Worm (Caenorhabditis elegans) whole organism, L4 larva: ENCODE data around the gene gcst-1.

Experiments used
- D1046.2 ChIP-seq: fragments of 200-800 bp; sonication (Bioruptor generic); IDR thresholded peaks from 2 replicates; pipeline ENCODE4 v1.3.6; 2022; ENCODE audit warnings: missing genetic modification characterization, missing compliant biosample characterization
- F26F4.8 ChIP-seq: fragments of 200-800 bp; sonication (Bioruptor generic); conservative IDR thresholded peaks from 2 replicates; pipeline ENCODE4 v1.3.6; 2022; ENCODE audit warnings: missing genetic modification characterization, missing compliant biosample characterization
- T20F7.1 ChIP-seq: fragments of 200-800 bp; sonication (Bioruptor generic); optimal IDR thresholded peaks from 2 replicates; lab custom pipeline; 2018; ENCODE audit warnings: mild to moderate bottlenecking, missing genetic modification characterization, missing compliant biosample characterization
- T26A8.4 ChIP-seq: fragments of 200-800 bp; sonication (Bioruptor generic); IDR thresholded peaks from 2 replicates; pipeline ENCODE4 v1.3.6; 2022; ENCODE audit warnings: missing genetic modification characterization, missing compliant biosample characterization
- Y105C5A.15 ChIP-seq: fragments of 200-800 bp; sonication (Bioruptor generic); IDR thresholded peaks from 2 replicates; pipeline ENCODE4 v1.3.6; 2022; ENCODE audit warnings: missing genetic modification characterization, missing compliant biosample characterization
- Y75B8A.6 ChIP-seq: fragments of 200-800 bp; sonication (Bioruptor generic); IDR thresholded peaks from 2 replicates; pipeline ENCODE4 v1.3.6; 2022; ENCODE audit warnings: missing genetic modification reagents, missing genetic modification characterization, missing compliant biosample characterization
- ZK337.2 ChIP-seq: fragments of 200-800 bp; sonication (Bioruptor generic); IDR thresholded peaks from 2 replicates; pipeline ENCODE4 v1.3.6; 2022; ENCODE audit warnings: missing genetic modification reagents, missing genetic modification characterization, missing compliant biosample characterization
- aha-1 ChIP-seq: fragments of 150-350 bp; peaks from one replicate; lab custom pipeline; 2014; ENCODE audit warnings: missing biosample characterization, missing genetic modification characterization
- aly-2 ChIP-seq: sonication (generic microtip); optimal IDR thresholded peaks from 2 replicates; lab custom pipeline; 2018; ENCODE audit warnings: missing biosample characterization, missing genetic modification characterization
- ama-1 ChIP-seq: fragments of 150-350 bp; optimal IDR thresholded peaks from 2 replicates; lab custom pipeline; 2014; ENCODE audit warnings: inconsistent platforms, mixed read lengths
- arid-1 ChIP-seq: fragments of 200-800 bp; sonication (Bioruptor generic); conservative IDR thresholded peaks from 2 replicates; pipeline ENCODE4 v1.3.6; 2022; ENCODE audit warnings: missing genetic modification reagents, missing genetic modification characterization, missing compliant biosample characterization
- attf-4 ChIP-seq: sonication (generic microtip); optimal IDR thresholded peaks from 3 replicates; lab custom pipeline; 2017; ENCODE audit warnings: missing biosample characterization, missing genetic modification characterization
- ceh-20 ChIP-seq: fragments of 200-800 bp; sonication (Bioruptor generic); IDR thresholded peaks from 2 replicates; pipeline ENCODE4 v1.3.6; 2022; ENCODE audit warnings: missing genetic modification reagents, missing genetic modification characterization, missing compliant biosample characterization
- ceh-82 ChIP-seq: sonication (generic microtip); optimal IDR thresholded peaks from 2 replicates; lab custom pipeline; 2017; ENCODE audit warnings: missing biosample characterization, missing genetic modification characterization
- ces-1 ChIP-seq: fragments of 150-350 bp; sonication (generic microtip); optimal IDR thresholded peaks from 4 replicates; lab custom pipeline; 2014; ENCODE audit warnings: missing biosample characterization, missing genetic modification reagents, missing genetic modification characterization
- cey-2 ChIP-seq: sonication (generic microtip); optimal IDR thresholded peaks from 3 replicates; lab custom pipeline; 2017; ENCODE audit warnings: missing genetic modification characterization, mild to moderate bottlenecking, missing compliant biosample characterization, antibody characterized with exemption, borderline replicate concordance; ENCODE audit not compliant: insufficient read depth
- daf-16 ChIP-seq, 3 experiments: sonication (generic microtip); optimal IDR thresholded peaks; 2 replicates each; lab custom pipeline; 2016 to 2017; ENCODE audit warnings: missing genetic modification characterization in 3 of 3, missing genetic modification reagents in 3 of 3, mild to moderate bottlenecking in 2 of 3, missing compliant biosample characterization in 2 of 3, missing biosample characterization in 1 of 3, moderate library complexity in 1 of 3
- daf-19 ChIP-seq: fragments of 200-800 bp; sonication (Bioruptor generic); conservative IDR thresholded peaks from 2 replicates; pipeline ENCODE4 v1.3.6; 2022; ENCODE audit warnings: missing genetic modification characterization, missing compliant biosample characterization
- dmd-9 ChIP-seq: fragments of 200-800 bp; sonication (Bioruptor generic); IDR thresholded peaks from 2 replicates; pipeline ENCODE4 v1.3.6; 2022; ENCODE audit warnings: missing genetic modification reagents, missing genetic modification characterization, missing compliant biosample characterization
- dve-1 ChIP-seq: sonication (generic microtip); optimal IDR thresholded peaks from 2 replicates; lab custom pipeline; 2017; ENCODE audit warnings: antibody characterized with exemption, mild to moderate bottlenecking, missing genetic modification characterization, missing compliant biosample characterization; ENCODE audit not compliant: insufficient read depth
- hlh-30 ChIP-seq: sonication (generic microtip); optimal IDR thresholded peaks from 2 replicates; lab custom pipeline; 2017; ENCODE audit warnings: antibody characterized with exemption, mild to moderate bottlenecking, missing genetic modification characterization, missing compliant biosample characterization; ENCODE audit not compliant: insufficient read depth
- hmg-1.1 ChIP-seq: fragments of 200-800 bp; sonication (Bioruptor generic); IDR thresholded peaks from 2 replicates; pipeline ENCODE4 v1.3.6; 2022; ENCODE audit warnings: missing genetic modification reagents, missing genetic modification characterization, missing compliant biosample characterization
- jun-1 ChIP-seq: fragments of 150-350 bp; optimal IDR thresholded peaks from 2 replicates; lab custom pipeline; 2014; ENCODE audit warnings: missing biosample characterization, missing genetic modification reagents, missing genetic modification characterization
- lim-7 ChIP-seq: fragments of 200-800 bp; sonication (Bioruptor generic); IDR thresholded peaks from 2 replicates; pipeline ENCODE4 v1.3.6; 2022; ENCODE audit warnings: missing genetic modification characterization, missing compliant biosample characterization
- lin-1 ChIP-seq: fragments of 200-800 bp; sonication (Bioruptor generic); IDR thresholded peaks from 2 replicates; pipeline ENCODE4 v1.3.6; 2022; ENCODE audit warnings: missing genetic modification reagents, missing genetic modification characterization, missing compliant biosample characterization
- lin-13 ChIP-seq: fragments of 150-350 bp; optimal IDR thresholded peaks from 2 replicates; lab custom pipeline; 2014; ENCODE audit warnings: missing biosample characterization, missing genetic modification reagents, missing genetic modification characterization
- lin-38 ChIP-seq: fragments of 200-800 bp; sonication (Bioruptor generic); IDR thresholded peaks from 2 replicates; pipeline ENCODE4 v1.3.6; 2022; ENCODE audit warnings: missing genetic modification reagents, missing genetic modification characterization, missing compliant biosample characterization
- lsy-2 ChIP-seq, 2 experiments: fragments of 150-350 bp in 1 of 2; sonication (generic microtip) in 1 of 2; optimal IDR thresholded peaks; 2 replicates each; lab custom pipeline; 2014 to 2017; ENCODE audit warnings: missing biosample characterization in 2 of 2, missing genetic modification characterization in 2 of 2
- mes-2 ChIP-seq: sonication (generic microtip); optimal IDR thresholded peaks from 2 replicates; lab custom pipeline; 2016; ENCODE audit warnings: missing genotype, mild to moderate bottlenecking, missing genetic modification characterization, missing compliant biosample characterization; ENCODE audit not compliant: poor library complexity, severe bottlenecking
- mxl-2 ChIP-seq: fragments of 200-800 bp; sonication (Bioruptor generic); conservative IDR thresholded peaks from 2 replicates; pipeline ENCODE4 v1.3.6; 2022; ENCODE audit warnings: missing genetic modification reagents, missing genetic modification characterization, missing compliant biosample characterization
- mxl-3 ChIP-seq: fragments of 200-800 bp; sonication (Bioruptor generic); optimal IDR thresholded peaks from 2 replicates; lab custom pipeline; 2018; ENCODE audit warnings: mild to moderate bottlenecking, missing genetic modification characterization, missing compliant biosample characterization
- nhr-102 ChIP-seq: sonication (generic microtip); optimal IDR thresholded peaks from 2 replicates; lab custom pipeline; 2016; ENCODE audit warnings: mild to moderate bottlenecking, missing genetic modification characterization, moderate library complexity, missing compliant biosample characterization
- nhr-11 ChIP-seq: fragments of 150-350 bp; optimal IDR thresholded peaks from 2 replicates; lab custom pipeline; 2014; ENCODE audit warnings: missing biosample characterization, missing genetic modification characterization
- nhr-111 ChIP-seq: fragments of 200-800 bp; sonication (Bioruptor generic); optimal IDR thresholded peaks from 2 replicates; lab custom pipeline; 2018; ENCODE audit warnings: mild to moderate bottlenecking, missing genetic modification characterization, missing compliant biosample characterization
- nhr-28 ChIP-seq: fragments of 150-350 bp; optimal IDR thresholded peaks from 2 replicates; lab custom pipeline; 2014; ENCODE audit warnings: missing biosample characterization, missing genetic modification characterization
- nhr-41 ChIP-seq: fragments of 200-800 bp; sonication (Bioruptor generic); IDR thresholded peaks from 2 replicates; pipeline ENCODE4 v1.3.6; 2022; ENCODE audit warnings: missing genetic modification reagents, missing genetic modification characterization, missing compliant biosample characterization
- nhr-42 ChIP-seq: fragments of 200-800 bp; sonication (Bioruptor generic); IDR thresholded peaks from 2 replicates; pipeline ENCODE4 v1.3.6; 2022; ENCODE audit warnings: missing genetic modification characterization, missing compliant biosample characterization
- saeg-2 ChIP-seq: fragments of 200-800 bp; sonication (Bioruptor generic); IDR thresholded peaks from 2 replicates; pipeline ENCODE4 v1.3.6; 2022; ENCODE audit warnings: missing genetic modification reagents, missing genetic modification characterization, missing compliant biosample characterization
- skn-1 ChIP-seq: fragments of 150-350 bp; optimal IDR thresholded peaks from 2 replicates; lab custom pipeline; 2014; ENCODE audit warnings: missing biosample characterization, missing genetic modification characterization
- snpc-1.2 ChIP-seq: fragments of 200-800 bp; sonication (Bioruptor generic); IDR thresholded peaks from 2 replicates; pipeline ENCODE4 v1.3.6; 2022; ENCODE audit warnings: missing genetic modification reagents, missing genetic modification characterization, missing compliant biosample characterization
- spr-1 ChIP-seq: sonication (generic microtip); optimal IDR thresholded peaks from 2 replicates; lab custom pipeline; 2016; ENCODE audit warnings: mild to moderate bottlenecking, missing genetic modification characterization, missing compliant biosample characterization
- spr-3 ChIP-seq: fragments of 200-800 bp; sonication (Bioruptor generic); optimal IDR thresholded peaks from 2 replicates; lab custom pipeline; 2018; ENCODE audit warnings: mild to moderate bottlenecking, missing genetic modification characterization, missing compliant biosample characterization
- tag-97 ChIP-seq: fragments of 200-800 bp; sonication (Bioruptor generic); IDR thresholded peaks from 2 replicates; pipeline ENCODE4 v1.3.6; 2022; ENCODE audit warnings: missing genetic modification characterization, missing compliant biosample characterization
- unc-130 ChIP-seq: sonication (generic microtip); optimal IDR thresholded peaks from 2 replicates; lab custom pipeline; 2016; ENCODE audit warnings: missing genetic modification reagents, missing genetic modification characterization, missing compliant biosample characterization
- unc-39 ChIP-seq: sonication (generic microtip); optimal IDR thresholded peaks from 2 replicates; lab custom pipeline; 2017; ENCODE audit warnings: missing biosample characterization, missing genetic modification characterization
- unc-62 ChIP-seq, 3 experiments: fragments of 150-350 bp in 1 of 3; sonication (generic microtip); optimal IDR thresholded peaks in 2 of 3; peaks in 1 of 3; 1 replicate in 1 of 3; 2 replicates in 2 of 3; lab custom pipeline; 2014 to 2017; ENCODE audit warnings: missing biosample characterization in 3 of 3, missing genetic modification characterization in 3 of 3, missing genetic modification reagents in 3 of 3, missing genotype in 1 of 3
- zag-1 ChIP-seq: fragments of 150-350 bp; optimal IDR thresholded peaks from 2 replicates; lab custom pipeline; 2014; ENCODE audit warnings: missing biosample characterization, missing genetic modification characterization
- zfp-3 ChIP-seq: fragments of 200-800 bp; sonication (Bioruptor generic); conservative IDR thresholded peaks from 2 replicates; pipeline ENCODE4 v1.3.6; 2022; ENCODE audit warnings: missing genetic modification reagents, missing genetic modification characterization, missing compliant biosample characterization
- zip-2 ChIP-seq: fragments of 150-350 bp; optimal IDR thresholded peaks from 2 replicates; lab custom pipeline; 2014; ENCODE audit warnings: missing biosample characterization, missing genetic modification characterization

Gene gcst-1

ce11 chrV:5667337-5667736, 45.4 kb upstream of the gcst-1 start (continued):
- no peak for TF ChIP-seq mxl-3
- 0 out of 2 replicates have a peak, but pooled peaks have one; percentile 43 for TF ChIP-seq ZK337.2 (GFP tag; lab: Robert Waterston, UW)
- peak; percentile 95 for TF ChIP-seq arid-1 (GFP tag; lab: Robert Waterston, UW)
- TF ChIP-seq hmg-1.1 (GFP tag; lab: Robert Waterston, UW): 0 out of 2 replicates have a peak, but pooled peaks have one; percentile 32
- TF ChIP-seq ces-1: no peak
- no peak for TF ChIP-seq dmd-9 (GFP tag; lab: Robert Waterston, UW)
- TF ChIP-seq unc-39 (tag; lab: Kevin White, UChicago): no peak
- TF ChIP-seq mes-2 (tag; lab: Kevin White, UChicago): peak; percentile 70
- peak; percentile 47; the same call in 1 of the 2 replicates for TF ChIP-seq saeg-2 (GFP tag; lab: Robert Waterston, UW)
- no peak for TF ChIP-seq aly-2 (tag; lab: Kevin White, UChicago)
- TF ChIP-seq D1046.2 (GFP tag; lab: Robert Waterston, UW): peak; percentile 92
- peak; percentile 85 for TF ChIP-seq lin-38 (GFP tag; lab: Robert Waterston, UW)
- TF ChIP-seq attf-4: no peak
- no peak for TF ChIP-seq dve-1 (tag; lab: Kevin White, UChicago)
- TF ChIP-seq zip-2 (tag; lab: Kevin White, UChicago): no peak
- peak; percentile 90 for TF ChIP-seq T26A8.4 (GFP tag; lab: Robert Waterston, UW)
- peak; percentile 70 for TF ChIP-seq nhr-42 (GFP tag; lab: Robert Waterston, UW)
- no peak for TF ChIP-seq nhr-28 (tag; lab: Kevin White, UChicago)
- no peak for TF ChIP-seq zag-1 (tag; lab: Kevin White, UChicago)
- peak; percentile 73 for TF ChIP-seq spr-1 (tag; lab: Kevin White, UChicago)
- TF ChIP-seq snpc-1.2: peak; percentile 88
- no peak for TF ChIP-seq T20F7.1
- TF ChIP-seq unc-62 (GFP tag; optimal IDR thresholded peaks at IDR 0.05 in 1 of 2; lab: Kevin White, UChicago): no peak
- TF ChIP-seq unc-62 (tag; optimal IDR thresholded peaks at IDR 0.05; lab: Kevin White, UChicago): no peak
- TF ChIP-seq daf-19 (GFP tag; lab: Robert Waterston, UW): peak; percentile 92
- no peak for TF ChIP-seq jun-1 (tag; lab: Kevin White, UChicago)
- no peak for TF ChIP-seq cey-2 (tag; lab: Kevin White, UChicago)
- TF ChIP-seq daf-16 (GFP tag; optimal IDR thresholded peaks at IDR 0.05; lab: Kevin White, UChicago): peak in 1 of 2 experiments; percentile 72
- no peak for TF ChIP-seq daf-16 (tag; optimal IDR thresholded peaks at IDR 0.05; lab: Kevin White, UChicago)
- TF ChIP-seq ceh-82: no peak
- TF ChIP-seq lsy-2 (tag; optimal IDR thresholded peaks at IDR 0.05; lab: Kevin White, UChicago): no peak
- peak; percentile 43 for TF ChIP-seq unc-130
- peak; percentile 56 for TF ChIP-seq nhr-102 (tag; lab: Kevin White, UChicago)
- no peak for TF ChIP-seq skn-1 (tag; lab: Kevin White, UChicago)
- TF ChIP-seq Y105C5A.15 (GFP tag; lab: Robert Waterston, UW): peak; percentile 99
- no peak for TF ChIP-seq nhr-11 (tag; lab: Kevin White, UChicago)
- TF ChIP-seq zfp-3 (GFP tag; lab: Robert Waterston, UW): peak; percentile 62; the same call in 1 of the 2 replicates
- TF ChIP-seq Y75B8A.6 (GFP tag; lab: Robert Waterston, UW): peak; percentile 86; the same call in 1 of the 2 replicates
- TF ChIP-seq hlh-30 (tag; lab: Kevin White, UChicago): peak; percentile 14
- TF ChIP-seq lim-7: peak; percentile 98
- 0 out of 2 replicates have a peak, but pooled peaks have one; percentile 25 for TF ChIP-seq mxl-2 (GFP tag; lab: Robert Waterston, UW)
- 0 out of 2 replicates have a peak, but pooled peaks have one; percentile 64 for TF ChIP-seq tag-97 (GFP tag; lab: Robert Waterston, UW)
- TF ChIP-seq ama-1 (lab: Kevin White, UChicago): no peak
- TF ChIP-seq ceh-20 (GFP tag; lab: Robert Waterston, UW): peak; percentile 44; the same call in 1 of the 2 replicates
- peak; percentile 60 for TF ChIP-seq spr-3 (GFP tag; lab: Kevin White, UChicago)
- TF ChIP-seq F26F4.8 (GFP tag; lab: Robert Waterston, UW): peak; percentile 93
- TF ChIP-seq aha-1 (tag; lab: Kevin White, UChicago): peak; percentile 71
- TF ChIP-seq lin-1 (GFP tag; lab: Robert Waterston, UW): peak; percentile 93
- TF ChIP-seq lin-13 (GFP tag; lab: Kevin White, UChicago): peak; percentile 29
- peak; percentile 87 for TF ChIP-seq nhr-111 (GFP tag; lab: Kevin White, UChicago)
- TF ChIP-seq nhr-41 (GFP tag; lab: Robert Waterston, UW): peak; percentile 83; the same call in 1 of the 2 replicates
